Worm (Caenorhabditis elegans) whole organism, young adult: ENCODE measurements around the gene D1086.19.

ENCODE experiments used
- F22D6.2 ChIP-seq: sonication (generic microtip); optimal IDR thresholded peaks from 2 replicates; lab custom pipeline; 2016; ENCODE audit warnings: mild to moderate bottlenecking, missing genetic modification characterization, missing compliant biosample characterization
- F23B12.7 ChIP-seq: sonication (generic microtip); optimal IDR thresholded peaks from 2 replicates; lab custom pipeline; 2017; ENCODE audit warnings: missing genetic modification characterization, mild to moderate bottlenecking, missing compliant biosample characterization, antibody characterized with exemption, moderate library complexity; ENCODE audit not compliant: insufficient read depth
- F55B11.4 ChIP-seq: sonication (generic microtip); optimal IDR thresholded peaks from 2 replicates; lab custom pipeline; 2016; ENCODE audit warnings: missing compliant biosample characterization, missing genetic modification characterization, borderline replicate concordance; ENCODE audit not compliant: insufficient read depth
- ama-1 ChIP-seq, 3 experiments: fragments of 150-350 bp in 1 of 3; sonication (generic microtip) in 2 of 3; optimal IDR thresholded peaks; 2 replicates each; lab custom pipeline; 2014 to 2018; ENCODE audit warnings: missing biosample characterization in 2 of 3, missing genetic modification characterization in 2 of 3, missing genetic modification reagents in 2 of 3
- bed-2 ChIP-seq: fragments of 200-800 bp; sonication (Bioruptor generic); IDR thresholded peaks from 2 replicates; pipeline ENCODE4 v1.3.6; 2022; ENCODE audit warnings: missing genetic modification reagents, missing genetic modification characterization, missing compliant biosample characterization
- ceh-100 ChIP-seq: fragments of 200-800 bp; sonication (Bioruptor generic); IDR thresholded peaks from 2 replicates; pipeline ENCODE4 v1.3.6; 2022; ENCODE audit warnings: missing genetic modification reagents, missing genetic modification characterization, missing compliant biosample characterization
- dpl-1 ChIP-seq: fragments of 150-350 bp; optimal IDR thresholded peaks from 2 replicates; lab custom pipeline; 2014; ENCODE audit warnings: missing biosample characterization, missing genetic modification reagents, missing genetic modification characterization
- efl-1 ChIP-seq: fragments of 150-350 bp; optimal IDR thresholded peaks from 2 replicates; lab custom pipeline; 2014; ENCODE audit warnings: missing biosample characterization, missing genetic modification reagents, missing genetic modification characterization
- egl-18 ChIP-seq: fragments of 200-800 bp; sonication (Bioruptor generic); IDR thresholded peaks from 2 replicates; pipeline ENCODE4 v1.3.6; 2022; ENCODE audit warnings: missing genetic modification reagents, missing genetic modification characterization, missing compliant biosample characterization
- hmg-20 ChIP-seq: fragments of 200-800 bp; sonication (Bioruptor generic); IDR thresholded peaks from 2 replicates; pipeline ENCODE4 v1.3.6; 2022; ENCODE audit warnings: missing genetic modification reagents, missing genetic modification characterization, missing compliant biosample characterization
- mcd-1 ChIP-seq: fragments of 200-800 bp; sonication (Bioruptor generic); IDR thresholded peaks from 2 replicates; pipeline ENCODE4 v1.3.6; 2022; ENCODE audit warnings: missing genetic modification reagents, missing genetic modification characterization, missing compliant biosample characterization
- rec-8 ChIP-seq, 2 experiments: sonication (generic microtip); optimal IDR thresholded peaks; 2 replicates each; lab custom pipeline; 2016; ENCODE audit warnings: mild to moderate bottlenecking in 2 of 2, missing genetic modification characterization in 2 of 2, missing genetic modification reagents in 2 of 2, missing genotype in 2 of 2, missing biosample characterization in 1 of 2, missing compliant biosample characterization in 1 of 2, moderate library complexity in 1 of 2
- unc-62 ChIP-seq: fragments of 150-350 bp; optimal IDR thresholded peaks from 2 replicates; lab custom pipeline; 2014; ENCODE audit warnings: missing biosample characterization, missing genetic modification reagents, missing genetic modification characterization
- ztf-18 ChIP-seq: sonication (generic microtip); optimal IDR thresholded peaks from 2 replicates; lab custom pipeline; 2016; ENCODE audit warnings: missing genotype, mild to moderate bottlenecking, missing genetic modification characterization, missing compliant biosample characterization

DNA sequence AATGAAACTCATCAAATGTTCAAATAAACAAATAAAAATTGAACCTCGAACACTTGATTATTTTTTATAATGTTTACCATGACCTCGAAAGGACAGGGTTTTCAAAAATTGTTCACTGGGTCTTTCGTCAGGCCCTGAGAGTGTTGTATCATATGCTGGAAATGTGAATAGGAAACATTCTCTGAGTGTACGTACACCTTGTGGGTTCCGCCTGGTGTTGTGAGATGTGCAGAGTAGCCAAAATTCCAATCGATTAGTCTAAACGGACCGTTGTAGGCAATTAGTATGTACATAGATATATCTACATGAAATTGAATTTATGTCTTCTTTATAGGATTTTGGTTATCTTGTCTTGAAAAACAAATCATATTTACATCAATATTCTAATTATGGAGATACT, 6.4 kb downstream of the D1086.19 start:
- TF ChIP-seq unc-62 (GFP tag; lab: Kevin White, UChicago) (no peak), F22D6.2 (no peak), ceh-100 (GFP tag; lab: Robert Waterston, UW) (no peak), dpl-1 (GFP tag; lab: Kevin White, UChicago) (no peak), ama-1 (optimal IDR thresholded peaks at IDR 0.05; lab: Kevin White, UChicago) (no peak), ama-1 (GFP tag; optimal IDR thresholded peaks at IDR 0.05; lab: Kevin White, UChicago) (no peak), rec-8 (tag; optimal IDR thresholded peaks at IDR 0.05; lab: Kevin White, UChicago) (no peak), efl-1 (GFP tag; lab: Kevin White, UChicago) (no peak), F23B12.7 (tag; lab: Kevin White, UChicago) (no peak), egl-18 (GFP tag; lab: Robert Waterston, UW) (no peak), bed-2 (GFP tag; lab: Robert Waterston, UW) (no peak), hmg-20 (GFP tag; lab: Robert Waterston, UW) (no peak), mcd-1 (GFP tag; lab: Robert Waterston, UW) (no peak), F55B11.4 (tag; lab: Kevin White, UChicago) (no peak), ztf-18 (no peak)
